Fruit fly (Drosophila melanogaster): Measurements from ENCODE around the gene CG3407.

Gene CG3407

dm6 chr2L:3813255-3813875, at the start of gene CG3407:
CG3407 (minus strand) TSS chr2L:3813410.
- TF ChIP-seq EcR (GFP tag; optimal IDR thresholded peaks at IDR 0.05) (no peak), pan (optimal IDR thresholded peaks at IDR 0.05) (no peak), psq (optimal IDR thresholded peaks at IDR 0.05) (no peak), CG8478 (optimal IDR thresholded peaks at IDR 0.05) (no peak), usp (GFP tag; optimal IDR thresholded peaks at IDR 0.05) (no peak), Dll (optimal IDR thresholded peaks at IDR 0.05) (no peak)

- TF ChIP-seq usp (GFP tag; optimal IDR thresholded peaks at IDR 0.05) (no peak), psq (optimal IDR thresholded peaks at IDR 0.05) (no peak), pan (optimal IDR thresholded peaks at IDR 0.05) (no peak), Dll (optimal IDR thresholded peaks at IDR 0.05) (no peak), EcR (GFP tag; optimal IDR thresholded peaks at IDR 0.05) (no peak), CG8478 (optimal IDR thresholded peaks at IDR 0.05) (no peak)
These were observed 49.3 kb upstream of the CG3407 start, which contains the start of gene TTLL4B for dm6 chr2L:3862437-3863041. TTLL4B (plus strand) TSS chr2L:3862668.

dm6 chr2L:3861388-3861787, 48.2 kb upstream of the CG3407 start:
- TF ChIP-seq psq (optimal IDR thresholded peaks at IDR 0.05) (no peak), Dll (optimal IDR thresholded peaks at IDR 0.05) (no peak), pan (optimal IDR thresholded peaks at IDR 0.05) (no peak), CG8478 (optimal IDR thresholded peaks at IDR 0.05) (no peak), EcR (GFP tag; optimal IDR thresholded peaks at IDR 0.05) (no peak), usp (GFP tag; optimal IDR thresholded peaks at IDR 0.05) (no peak)

DNA sequence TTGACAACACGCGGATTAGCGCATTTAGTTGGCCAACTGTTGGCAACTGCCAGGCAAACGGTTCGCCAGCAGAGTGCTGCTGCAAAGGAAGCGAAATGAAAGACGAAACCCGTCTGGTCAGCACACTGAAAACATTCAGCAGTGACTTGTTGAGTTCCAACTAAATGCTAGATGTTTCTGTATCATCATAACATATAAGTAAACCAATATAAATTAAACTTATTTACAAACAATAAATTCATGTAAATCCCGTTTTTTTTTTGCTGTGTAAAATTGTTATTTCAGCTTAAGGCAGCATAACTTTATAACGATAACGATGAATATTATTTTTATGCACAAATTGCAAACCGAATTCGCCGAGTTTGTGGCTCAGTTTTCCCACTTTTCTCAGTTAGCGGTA, 44.9 kb upstream of the CG3407 start:
- TF ChIP-seq pan (optimal IDR thresholded peaks at IDR 0.05), result no peak
- no peak for TF ChIP-seq EcR (GFP tag; optimal IDR thresholded peaks at IDR 0.05)
- no peak for TF ChIP-seq CG8478 (optimal IDR thresholded peaks at IDR 0.05)

- TF ChIP-seq CG8478 (optimal IDR thresholded peaks at IDR 0.05) (no peak), pan (optimal IDR thresholded peaks at IDR 0.05) (no peak), usp (GFP tag; optimal IDR thresholded peaks at IDR 0.05) (no peak), EcR (GFP tag; optimal IDR thresholded peaks at IDR 0.05) (no peak)
These were observed 43.2 kb upstream of the CG3407 start for dm6 chr2L:3856372-3856771.

dm6 chr2L:3855528-3856189, 42.4 kb upstream of the CG3407 start:
- TF ChIP-seq psq (optimal IDR thresholded peaks at IDR 0.05), result no peak
- TF ChIP-seq pan (optimal IDR thresholded peaks at IDR 0.05), result no peak
- no peak for TF ChIP-seq Dll (optimal IDR thresholded peaks at IDR 0.05)
- no peak for TF ChIP-seq EcR (GFP tag; optimal IDR thresholded peaks at IDR 0.05)
- TF ChIP-seq usp (GFP tag; optimal IDR thresholded peaks at IDR 0.05), result no peak
- TF ChIP-seq CG8478 (optimal IDR thresholded peaks at IDR 0.05), result no peak

- no peak for TF ChIP-seq psq (optimal IDR thresholded peaks at IDR 0.05)
- TF ChIP-seq Dll (optimal IDR thresholded peaks at IDR 0.05), result no peak
- TF ChIP-seq pan (optimal IDR thresholded peaks at IDR 0.05), result no peak
- TF ChIP-seq EcR (GFP tag; optimal IDR thresholded peaks at IDR 0.05), result no peak
- TF ChIP-seq CG8478 (optimal IDR thresholded peaks at IDR 0.05), result no peak
- no peak for TF ChIP-seq usp (GFP tag; optimal IDR thresholded peaks at IDR 0.05)
These were observed 40.4 kb upstream of the CG3407 start for dm6 chr2L:3853507-3854030.

dm6 chr2L:3852120-3852519, 38.9 kb upstream of the CG3407 start:
- no peak for TF ChIP-seq usp (GFP tag; optimal IDR thresholded peaks at IDR 0.05)
- no peak for TF ChIP-seq pan (optimal IDR thresholded peaks at IDR 0.05)
- no peak for TF ChIP-seq EcR (GFP tag; optimal IDR thresholded peaks at IDR 0.05)
- no peak for TF ChIP-seq psq (optimal IDR thresholded peaks at IDR 0.05)
- TF ChIP-seq CG8478 (optimal IDR thresholded peaks at IDR 0.05), result no peak
- TF ChIP-seq Dll (optimal IDR thresholded peaks at IDR 0.05), result no peak

- TF ChIP-seq psq (optimal IDR thresholded peaks at IDR 0.05) (no peak), usp (GFP tag; optimal IDR thresholded peaks at IDR 0.05) (no peak), Dll (optimal IDR thresholded peaks at IDR 0.05) (no peak), pan (optimal IDR thresholded peaks at IDR 0.05) (no peak), CG8478 (optimal IDR thresholded peaks at IDR 0.05) (no peak), EcR (GFP tag; optimal IDR thresholded peaks at IDR 0.05) (no peak)
These were observed 38.1 kb upstream of the CG3407 start for dm6 chr2L:3851308-3851707.

DNA sequence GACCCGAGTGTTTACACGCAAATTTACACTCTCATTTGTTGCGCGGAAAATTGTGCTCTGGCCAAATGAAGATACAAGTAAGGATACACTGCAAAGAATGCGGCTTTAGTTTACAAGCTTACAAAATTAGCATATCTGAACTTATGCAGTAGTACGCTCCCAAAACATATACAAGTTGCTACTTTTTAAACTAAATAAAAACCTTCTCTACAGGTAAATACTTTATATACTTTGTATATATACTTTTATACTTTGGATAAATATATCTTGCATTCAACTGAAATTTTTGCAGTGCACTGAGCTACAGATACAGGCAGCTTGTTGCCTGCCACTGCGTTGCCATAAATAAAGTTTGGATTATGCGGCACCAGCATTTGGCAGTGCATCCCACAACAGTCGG, 34.7 kb upstream of the CG3407 start:
- TF ChIP-seq pan (optimal IDR thresholded peaks at IDR 0.05), result no peak
- no peak for TF ChIP-seq Dll (optimal IDR thresholded peaks at IDR 0.05)
- no peak for TF ChIP-seq CG8478 (optimal IDR thresholded peaks at IDR 0.05)
- TF ChIP-seq EcR (GFP tag; optimal IDR thresholded peaks at IDR 0.05), result no peak
- no peak for TF ChIP-seq usp (GFP tag; optimal IDR thresholded peaks at IDR 0.05)
- no peak for TF ChIP-seq psq (optimal IDR thresholded peaks at IDR 0.05)

DNA sequence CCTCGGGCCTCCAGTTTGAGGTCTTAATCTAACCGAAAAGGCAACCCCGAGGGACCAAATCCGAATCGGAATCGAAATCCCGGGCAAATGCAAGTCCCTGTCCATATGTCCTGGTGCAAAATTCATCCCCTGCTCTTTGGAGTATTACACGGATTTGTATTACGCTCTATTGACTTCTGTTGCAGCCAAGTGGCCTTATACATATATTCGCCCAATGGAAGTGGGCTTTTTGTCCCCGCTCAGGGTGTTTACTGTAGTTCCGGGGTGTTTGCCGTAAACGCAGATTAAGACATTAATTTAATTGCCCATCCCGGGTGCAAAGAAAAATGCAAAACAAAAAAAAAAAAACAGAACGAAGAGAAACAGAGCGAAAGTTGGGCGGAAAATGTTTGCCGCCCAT, 33.3 kb upstream of the CG3407 start:
- TF ChIP-seq CG8478 (optimal IDR thresholded peaks at IDR 0.05) (no peak), Dll (optimal IDR thresholded peaks at IDR 0.05) (no peak), EcR (GFP tag; optimal IDR thresholded peaks at IDR 0.05) (no peak), pan (optimal IDR thresholded peaks at IDR 0.05) (no peak), usp (GFP tag; optimal IDR thresholded peaks at IDR 0.05) (no peak), psq (optimal IDR thresholded peaks at IDR 0.05) (no peak)
